Worm (Caenorhabditis elegans) whole organism, late embryonic: ENCODE data around the gene lact-3.

Experiments used
- C08G9.2 ChIP-seq: sonication (generic microtip); optimal IDR thresholded peaks from 2 replicates; lab custom pipeline; 2016; ENCODE audit warnings: mild to moderate bottlenecking, missing genetic modification characterization, moderate library complexity, missing compliant biosample characterization
- C38D4.7 ChIP-seq: fragments of 200-800 bp; sonication (Bioruptor generic); optimal IDR thresholded peaks from 2 replicates; lab custom pipeline; 2018; ENCODE audit warnings: mild to moderate bottlenecking, missing genetic modification characterization, moderate library complexity, missing compliant biosample characterization
- F13H6.1 ChIP-seq: sonication (generic microtip); optimal IDR thresholded peaks from 2 replicates; lab custom pipeline; 2016; ENCODE audit warnings: missing genetic modification characterization, missing compliant biosample characterization
- K09A11.1 ChIP-seq: sonication (generic microtip); optimal IDR thresholded peaks from 2 replicates; lab custom pipeline; 2017; ENCODE audit warnings: antibody characterized with exemption, mild to moderate bottlenecking, missing genetic modification characterization, missing compliant biosample characterization; ENCODE audit not compliant: insufficient read depth
- ama-1 ChIP-seq: fragments of 150-350 bp; optimal IDR thresholded peaks from 2 replicates; lab custom pipeline; 2014
- ceh-14 ChIP-seq: sonication (generic microtip); optimal IDR thresholded peaks from 2 replicates; lab custom pipeline; 2016; ENCODE audit warnings: missing genotype, missing genetic modification characterization, missing compliant biosample characterization
- ceh-22 ChIP-seq: sonication (generic microtip); optimal IDR thresholded peaks from 2 replicates; lab custom pipeline; 2017; ENCODE audit warnings: missing biosample characterization, missing genetic modification characterization
- ceh-31 ChIP-seq: sonication (generic microtip); optimal IDR thresholded peaks from 2 replicates; lab custom pipeline; 2016; ENCODE audit warnings: missing genetic modification characterization, missing compliant biosample characterization
- ceh-9 ChIP-seq: sonication (generic microtip); optimal IDR thresholded peaks from 2 replicates; lab custom pipeline; 2016; ENCODE audit warnings: mild to moderate bottlenecking, missing genetic modification characterization, inconsistent platforms, missing compliant biosample characterization
- che-1 ChIP-seq: sonication (generic microtip); optimal IDR thresholded peaks from 2 replicates; lab custom pipeline; 2016; ENCODE audit warnings: mild to moderate bottlenecking, missing genetic modification characterization, missing compliant biosample characterization
- dmd-4 ChIP-seq: sonication (generic microtip); optimal IDR thresholded peaks from 2 replicates; lab custom pipeline; 2016; ENCODE audit warnings: borderline replicate concordance, missing genetic modification characterization, missing compliant biosample characterization
- elt-2 ChIP-seq: sonication (generic microtip); optimal IDR thresholded peaks from 2 replicates; lab custom pipeline; 2016; ENCODE audit warnings: missing genetic modification reagents, missing genetic modification characterization, missing compliant biosample characterization
- elt-4 ChIP-seq: sonication (generic microtip); optimal IDR thresholded peaks from 2 replicates; lab custom pipeline; 2016; ENCODE audit warnings: missing genetic modification characterization, missing compliant biosample characterization
- ets-4 ChIP-seq: sonication (generic microtip); optimal IDR thresholded peaks from 2 replicates; lab custom pipeline; 2016; ENCODE audit warnings: missing genetic modification characterization, missing compliant biosample characterization
- fkh-10 ChIP-seq: fragments of 150-350 bp; optimal IDR thresholded peaks from 2 replicates; lab custom pipeline; 2014; ENCODE audit warnings: missing biosample characterization, missing genetic modification reagents, missing genetic modification characterization
- gmeb-2 ChIP-seq: sonication (generic microtip); optimal IDR thresholded peaks from 2 replicates; lab custom pipeline; 2016; ENCODE audit warnings: missing genetic modification characterization, inconsistent platforms, missing compliant biosample characterization
- hlh-15 ChIP-seq: sonication (generic microtip); optimal IDR thresholded peaks from 2 replicates; lab custom pipeline; 2016; ENCODE audit warnings: missing genetic modification characterization, missing compliant biosample characterization
- hlh-30 ChIP-seq: sonication (generic microtip); optimal IDR thresholded peaks from 2 replicates; lab custom pipeline; 2017; ENCODE audit warnings: antibody characterized with exemption, missing genetic modification characterization, missing compliant biosample characterization; ENCODE audit not compliant: insufficient read depth
- lim-6 ChIP-seq: sonication (generic microtip); optimal IDR thresholded peaks from 2 replicates; lab custom pipeline; 2016; ENCODE audit warnings: missing genetic modification characterization, missing compliant biosample characterization
- madf-2 ChIP-seq: sonication (generic microtip); optimal IDR thresholded peaks from 2 replicates; lab custom pipeline; 2017; ENCODE audit warnings: missing genetic modification characterization, missing compliant biosample characterization
- nfya-1 ChIP-seq: sonication (generic microtip); optimal IDR thresholded peaks from 2 replicates; lab custom pipeline; 2017; ENCODE audit warnings: missing genetic modification characterization, mild to moderate bottlenecking, missing compliant biosample characterization, antibody characterized with exemption, moderate library complexity
- nhr-11 ChIP-seq: fragments of 150-350 bp; optimal IDR thresholded peaks from 2 replicates; lab custom pipeline; 2014; ENCODE audit warnings: missing biosample characterization, missing genetic modification characterization
- npax-4 ChIP-seq: sonication (generic microtip); optimal IDR thresholded peaks from 2 replicates; lab custom pipeline; 2016; ENCODE audit warnings: missing genetic modification characterization, missing compliant biosample characterization
- odd-2 ChIP-seq: sonication (generic microtip); optimal IDR thresholded peaks from 2 replicates; lab custom pipeline; 2017; ENCODE audit warnings: antibody characterized with exemption, mild to moderate bottlenecking, missing genetic modification characterization, missing compliant biosample characterization
- pax-1 ChIP-seq: fragments of 150-350 bp; optimal IDR thresholded peaks from 2 replicates; lab custom pipeline; 2014; ENCODE audit warnings: missing biosample characterization, missing genetic modification characterization
- pha-4 ChIP-seq: fragments of 150-350 bp; optimal IDR thresholded peaks from 2 replicates; lab custom pipeline; 2018; ENCODE audit warnings: missing biosample characterization, missing genetic modification reagents, missing genetic modification characterization
- pqm-1 ChIP-seq: sonication (generic microtip); optimal IDR thresholded peaks from 2 replicates; lab custom pipeline; 2016; ENCODE audit warnings: missing genetic modification characterization, missing compliant biosample characterization
- ref-2 ChIP-seq: sonication (generic microtip); optimal IDR thresholded peaks from 2 replicates; lab custom pipeline; 2016; ENCODE audit warnings: missing genetic modification characterization, missing compliant biosample characterization
- rnt-1 ChIP-seq: sonication (generic microtip); optimal IDR thresholded peaks from 2 replicates; lab custom pipeline; 2016; ENCODE audit warnings: missing genetic modification characterization, missing compliant biosample characterization
- tbx-2 ChIP-seq: sonication (generic microtip); optimal IDR thresholded peaks from 2 replicates; lab custom pipeline; 2016; ENCODE audit warnings: missing genetic modification characterization, missing compliant biosample characterization
- tbx-7 ChIP-seq: sonication (generic microtip); optimal IDR thresholded peaks from 2 replicates; lab custom pipeline; 2016; ENCODE audit warnings: missing genotype, missing genetic modification characterization, missing compliant biosample characterization
- unc-3 ChIP-seq, 2 experiments: fragments of 200-800 bp in 1 of 2; sonication (Bioruptor generic) in 1 of 2; sonication (generic microtip) in 1 of 2; conservative IDR thresholded peaks in 1 of 2; optimal IDR thresholded peaks in 1 of 2; 2 replicates each; pipeline versions ENCODE4 v1.3.6 to Lab custom; 2016 to 2022; ENCODE audit warnings: missing compliant biosample characterization in 2 of 2, missing genetic modification characterization in 2 of 2, missing genetic modification reagents in 1 of 2
- unc-42 ChIP-seq: sonication (generic microtip); optimal IDR thresholded peaks from 2 replicates; lab custom pipeline; 2016; ENCODE audit warnings: missing genotype, missing genetic modification characterization, missing compliant biosample characterization
- unc-86 ChIP-seq: sonication (generic microtip); optimal IDR thresholded peaks from 2 replicates; lab custom pipeline; 2016; ENCODE audit warnings: missing genetic modification characterization, missing compliant biosample characterization
- zip-5 ChIP-seq: sonication (generic microtip); optimal IDR thresholded peaks from 2 replicates; lab custom pipeline; 2016; ENCODE audit warnings: missing genetic modification characterization, missing compliant biosample characterization
- ztf-16 ChIP-seq: sonication (generic microtip); optimal IDR thresholded peaks from 2 replicates; lab custom pipeline; 2017; ENCODE audit warnings: missing genetic modification characterization, missing compliant biosample characterization

The lact-3 gene

DNA sequence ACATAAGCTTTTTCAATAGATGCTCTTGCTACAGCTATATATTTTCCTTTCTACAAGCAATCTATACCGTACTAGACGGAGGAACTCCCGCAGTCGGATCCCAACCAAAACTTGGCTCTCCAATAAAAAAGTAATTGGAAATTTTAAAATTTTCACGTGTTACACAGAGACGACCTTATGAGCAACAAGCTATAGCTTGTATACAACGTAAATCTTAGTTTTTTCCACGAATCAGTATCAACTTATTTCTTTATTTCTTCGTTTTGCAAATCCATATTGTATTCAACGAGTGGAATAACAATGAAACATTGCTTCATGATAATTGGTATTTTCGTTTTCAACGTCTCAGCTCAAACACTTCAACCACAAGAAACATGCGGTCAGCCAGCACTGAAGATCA is 14.1 kb downstream of the lact-3 start, which contains the start of gene M28.4:
M28.4 (plus strand) TSS at position 301 of the 400 bp plus-strand sequence.
- no peak for TF ChIP-seq odd-2 (tag; lab: Kevin White, UChicago)
- TF ChIP-seq ref-2 (tag; lab: Kevin White, UChicago), result no peak
- no peak for TF ChIP-seq lim-6 (tag; lab: Kevin White, UChicago)
- TF ChIP-seq ama-1, result no peak

- no peak for TF ChIP-seq nhr-11 (tag; lab: Kevin White, UChicago)
- no peak for TF ChIP-seq F13H6.1 (tag; lab: Kevin White, UChicago)
- no peak for TF ChIP-seq nfya-1
- no peak for TF ChIP-seq unc-3 (GFP tag; conservative IDR thresholded peaks at IDR 0.05; lab: Robert Waterston, UW)
- TF ChIP-seq unc-3 (tag; optimal IDR thresholded peaks at IDR 0.05; lab: Kevin White, UChicago), result no peak
- no peak for TF ChIP-seq fkh-10 (GFP tag; lab: Kevin White, UChicago)
- TF ChIP-seq ref-2 (tag; lab: Kevin White, UChicago), result no peak
- TF ChIP-seq ztf-16 (tag; lab: Kevin White, UChicago), result no peak
- TF ChIP-seq pax-1 (tag; lab: Kevin White, UChicago), result no peak
- TF ChIP-seq unc-42 (tag; lab: Kevin White, UChicago), result no peak
- no peak for TF ChIP-seq elt-2 (tag; lab: Kevin White, UChicago)
- TF ChIP-seq pha-4 (tag; lab: Kevin White, UChicago), result no peak
- TF ChIP-seq unc-86 (tag; lab: Kevin White, UChicago), result no peak
- TF ChIP-seq rnt-1 (tag; lab: Kevin White, UChicago), result no peak
Measured at ce11 chrII:10639110-10639509, 18.4 kb downstream of the lact-3 start, which contains the start of gene M28.9. TSS of gene M28.9 (plus strand) at chrII:10639410.

DNA sequence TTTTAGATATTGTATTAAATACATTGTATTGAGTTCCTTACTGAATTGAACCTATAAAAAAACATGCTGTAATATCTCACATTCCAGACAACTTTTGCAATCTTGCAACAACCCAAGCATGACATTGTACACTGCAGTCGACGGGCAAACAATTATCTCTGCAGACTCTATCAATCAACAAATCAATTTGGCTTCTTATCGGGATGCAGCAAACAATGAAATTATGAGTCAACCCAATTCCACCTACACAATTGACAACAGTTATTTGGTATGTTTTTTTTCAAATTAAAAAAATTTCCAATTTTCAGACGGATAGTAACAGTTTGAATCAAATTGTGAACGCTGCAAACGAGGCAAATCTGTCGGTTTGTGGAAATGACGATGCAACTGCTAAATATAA is 26.5 kb downstream of the lact-3 start:
- TF ChIP-seq ceh-31 (tag; lab: Kevin White, UChicago), result no peak
- no peak for TF ChIP-seq ceh-14 (tag; lab: Kevin White, UChicago)
- TF ChIP-seq C08G9.2 (tag; lab: Kevin White, UChicago), result no peak
- TF ChIP-seq hlh-15, result no peak
- no peak for TF ChIP-seq dmd-4
- no peak for TF ChIP-seq nfya-1
- TF ChIP-seq zip-5 (tag; lab: Kevin White, UChicago), result no peak
- TF ChIP-seq pqm-1 (tag; lab: Kevin White, UChicago), result no peak
- TF ChIP-seq K09A11.1, result no peak
- no peak for TF ChIP-seq ceh-22 (tag; lab: Kevin White, UChicago)
- no peak for TF ChIP-seq pax-1 (tag; lab: Kevin White, UChicago)
- TF ChIP-seq tbx-7 (tag; lab: Kevin White, UChicago), result no peak
- no peak for TF ChIP-seq hlh-30 (tag; lab: Kevin White, UChicago)
- no peak for TF ChIP-seq ceh-9
- no peak for TF ChIP-seq C38D4.7 (GFP tag; lab: Kevin White, UChicago)
- TF ChIP-seq tbx-2 (tag; lab: Kevin White, UChicago), result no peak
- no peak for TF ChIP-seq gmeb-2 (tag; lab: Kevin White, UChicago)
- no peak for TF ChIP-seq nhr-11 (tag; lab: Kevin White, UChicago)
- no peak for TF ChIP-seq pha-4 (tag; lab: Kevin White, UChicago)

- no peak for TF ChIP-seq ceh-14 (tag; lab: Kevin White, UChicago)
- TF ChIP-seq, all 69 proteins: peak for 0
Measured at ce11 chrII:10627963-10628362, 29.5 kb downstream of the lact-3 start, which contains the start of gene M28.8. TSS of gene M28.8 (plus strand) at chrII:10628263.

DNA sequence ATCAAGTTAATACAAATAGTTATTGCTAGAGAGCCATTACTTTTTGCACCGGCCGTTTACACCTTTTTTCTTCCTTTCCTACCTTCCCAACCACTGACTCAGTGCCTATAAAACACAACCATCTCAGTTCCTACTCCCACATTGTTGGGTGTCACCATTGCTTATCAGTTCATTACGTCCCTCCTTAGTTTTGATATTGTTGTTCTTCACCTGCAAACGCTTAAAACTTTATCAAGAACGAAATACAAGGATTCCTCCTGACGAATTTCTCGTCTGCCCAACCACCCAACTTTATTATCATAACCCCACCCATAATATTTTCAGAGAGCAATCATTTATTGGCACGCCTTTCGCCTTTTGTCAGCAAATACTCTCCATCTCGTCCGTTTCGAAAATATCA is 30.4 kb downstream of the lact-3 start:
- no peak for TF ChIP-seq elt-4 (tag; lab: Kevin White, UChicago)
- peak; percentile 37 for TF ChIP-seq elt-2 (tag; lab: Kevin White, UChicago)

- TF ChIP-seq ama-1 (no peak), elt-4 (tag; lab: Kevin White, UChicago) (no peak), F13H6.1 (tag; lab: Kevin White, UChicago) (no peak), ets-4 (tag; lab: Kevin White, UChicago) (no peak), K09A11.1 (no peak), hlh-15 (no peak), madf-2 (tag; lab: Kevin White, UChicago) (no peak), che-1 (tag; lab: Kevin White, UChicago) (no peak), npax-4 (tag; lab: Kevin White, UChicago) (no peak)
Measured at ce11 chrII:10621965-10622364, 35.5 kb downstream of the lact-3 start, which contains the start of gene cutl-9. TSS of gene cutl-9 (plus strand) at chrII:10622265.
